Worm (Caenorhabditis elegans) whole organism, L4 larva: ENCODE measurements around the gene vgln-1.
A peak's percentile ranks its signal among the peaks of the same experiment; 100 is the strongest.

Experiments used
- F26F4.8 ChIP-seq: fragments of 200-800 bp; sonication (Bioruptor generic); conservative IDR thresholded peaks from 2 replicates; pipeline ENCODE4 v1.3.6; 2022; ENCODE audit warnings: missing genetic modification characterization, missing compliant biosample characterization
- F49E8.2 ChIP-seq: sonication (generic microtip); optimal IDR thresholded peaks from 2 replicates; lab custom pipeline; 2016; ENCODE audit warnings: missing compliant biosample characterization, mild to moderate bottlenecking, missing genetic modification characterization, borderline replicate concordance
- R02D3.7 ChIP-seq: fragments of 150-350 bp; sonication (generic microtip); optimal IDR thresholded peaks from 3 replicates; lab custom pipeline; 2014; ENCODE audit warnings: missing biosample characterization, missing genetic modification characterization
- Y48G9A.11 ChIP-seq: fragments of 200-800 bp; sonication (Bioruptor generic); IDR thresholded peaks from 2 replicates; pipeline ENCODE4 v1.3.6; 2022; ENCODE audit warnings: missing genetic modification reagents, missing genetic modification characterization, missing compliant biosample characterization
- Y5F2A.4 ChIP-seq: fragments of 200-800 bp; sonication (Bioruptor generic); optimal IDR thresholded peaks from 2 replicates; lab custom pipeline; 2018; ENCODE audit warnings: mild to moderate bottlenecking, missing genetic modification characterization, missing compliant biosample characterization
- Y75B8A.6 ChIP-seq: fragments of 200-800 bp; sonication (Bioruptor generic); IDR thresholded peaks from 2 replicates; pipeline ENCODE4 v1.3.6; 2022; ENCODE audit warnings: missing genetic modification reagents, missing genetic modification characterization, missing compliant biosample characterization
- ZK337.2 ChIP-seq: fragments of 200-800 bp; sonication (Bioruptor generic); IDR thresholded peaks from 2 replicates; pipeline ENCODE4 v1.3.6; 2022; ENCODE audit warnings: missing genetic modification reagents, missing genetic modification characterization, missing compliant biosample characterization
- aha-1 ChIP-seq: fragments of 150-350 bp; peaks from one replicate; lab custom pipeline; 2014; ENCODE audit warnings: missing biosample characterization, missing genetic modification characterization
- ama-1 ChIP-seq: fragments of 150-350 bp; optimal IDR thresholded peaks from 2 replicates; lab custom pipeline; 2014; ENCODE audit warnings: inconsistent platforms, mixed read lengths
- ceh-28 ChIP-seq: fragments of 150-350 bp; optimal IDR thresholded peaks from 2 replicates; lab custom pipeline; 2014; ENCODE audit warnings: missing biosample characterization, missing genetic modification reagents, missing genetic modification characterization
- ceh-62 ChIP-seq: sonication (generic microtip); optimal IDR thresholded peaks from 2 replicates; lab custom pipeline; 2017; ENCODE audit warnings: missing biosample characterization, missing genetic modification characterization
- ceh-82 ChIP-seq: sonication (generic microtip); optimal IDR thresholded peaks from 2 replicates; lab custom pipeline; 2017; ENCODE audit warnings: missing biosample characterization, missing genetic modification characterization
- daf-16 ChIP-seq, 3 experiments: sonication (generic microtip); optimal IDR thresholded peaks; 2 replicates each; lab custom pipeline; 2016 to 2017; ENCODE audit warnings: missing genetic modification characterization in 3 of 3, missing genetic modification reagents in 3 of 3, mild to moderate bottlenecking in 2 of 3, missing compliant biosample characterization in 2 of 3, missing biosample characterization in 1 of 3, moderate library complexity in 1 of 3
- daf-8 ChIP-seq: fragments of 200-800 bp; sonication (Bioruptor generic); IDR thresholded peaks from 2 replicates; pipeline ENCODE4 v1.3.6; 2022; ENCODE audit warnings: missing genetic modification characterization, missing compliant biosample characterization
- dmd-6 ChIP-seq: fragments of 200-800 bp; sonication (Bioruptor generic); IDR thresholded peaks from 2 replicates; pipeline ENCODE4 v1.3.6; 2022; ENCODE audit warnings: missing genetic modification reagents, missing genetic modification characterization, missing compliant biosample characterization
- dve-1 ChIP-seq: sonication (generic microtip); optimal IDR thresholded peaks from 2 replicates; lab custom pipeline; 2017; ENCODE audit warnings: antibody characterized with exemption, mild to moderate bottlenecking, missing genetic modification characterization, missing compliant biosample characterization; ENCODE audit not compliant: insufficient read depth
- egl-43 ChIP-seq: fragments of 200-800 bp; sonication (Bioruptor generic); IDR thresholded peaks from 2 replicates; pipeline ENCODE4 v1.3.6; 2022; ENCODE audit warnings: missing genetic modification reagents, missing genetic modification characterization, missing compliant biosample characterization
- hlh-11 ChIP-seq: fragments of 200-800 bp; sonication (Bioruptor generic); optimal IDR thresholded peaks from 2 replicates; lab custom pipeline; 2018; ENCODE audit warnings: mild to moderate bottlenecking, missing genetic modification characterization, missing compliant biosample characterization
- lin-1 ChIP-seq: fragments of 200-800 bp; sonication (Bioruptor generic); IDR thresholded peaks from 2 replicates; pipeline ENCODE4 v1.3.6; 2022; ENCODE audit warnings: missing genetic modification reagents, missing genetic modification characterization, missing compliant biosample characterization
- lin-13 ChIP-seq: fragments of 150-350 bp; optimal IDR thresholded peaks from 2 replicates; lab custom pipeline; 2014; ENCODE audit warnings: missing biosample characterization, missing genetic modification reagents, missing genetic modification characterization
- lin-15B ChIP-seq: fragments of 150-350 bp; sonication (generic microtip); optimal IDR thresholded peaks from 3 replicates; lab custom pipeline; 2014; ENCODE audit warnings: missing biosample characterization, missing genetic modification characterization
- lin-38 ChIP-seq: fragments of 200-800 bp; sonication (Bioruptor generic); IDR thresholded peaks from 2 replicates; pipeline ENCODE4 v1.3.6; 2022; ENCODE audit warnings: missing genetic modification reagents, missing genetic modification characterization, missing compliant biosample characterization
- lsy-2 ChIP-seq, 2 experiments: fragments of 150-350 bp in 1 of 2; sonication (generic microtip) in 1 of 2; optimal IDR thresholded peaks; 2 replicates each; lab custom pipeline; 2014 to 2017; ENCODE audit warnings: missing biosample characterization in 2 of 2, missing genetic modification characterization in 2 of 2
- madf-9 ChIP-seq: fragments of 200-800 bp; sonication (Bioruptor generic); conservative IDR thresholded peaks from 2 replicates; pipeline ENCODE4 v1.3.6; 2022; ENCODE audit warnings: missing genetic modification reagents, missing genetic modification characterization, missing compliant biosample characterization
- mdt-29 ChIP-seq: fragments of 200-800 bp; sonication (Bioruptor generic); IDR thresholded peaks from 2 replicates; pipeline ENCODE4 v1.3.6; 2022; ENCODE audit warnings: missing genetic modification reagents, missing genetic modification characterization, missing compliant biosample characterization
- mes-2 ChIP-seq: sonication (generic microtip); optimal IDR thresholded peaks from 2 replicates; lab custom pipeline; 2016; ENCODE audit warnings: missing genotype, mild to moderate bottlenecking, missing genetic modification characterization, missing compliant biosample characterization; ENCODE audit not compliant: poor library complexity, severe bottlenecking
- nhr-10 ChIP-seq: fragments of 150-350 bp; optimal IDR thresholded peaks from 2 replicates; lab custom pipeline; 2014; ENCODE audit warnings: missing biosample characterization, missing genetic modification characterization
- nhr-25 ChIP-seq: sonication (generic microtip); optimal IDR thresholded peaks from 2 replicates; lab custom pipeline; 2017; ENCODE audit warnings: missing genetic modification characterization, mild to moderate bottlenecking, missing compliant biosample characterization, antibody characterized with exemption, moderate library complexity, borderline replicate concordance; ENCODE audit not compliant: insufficient read depth
- nhr-28 ChIP-seq: fragments of 150-350 bp; optimal IDR thresholded peaks from 2 replicates; lab custom pipeline; 2014; ENCODE audit warnings: missing biosample characterization, missing genetic modification characterization
- nhr-42 ChIP-seq: fragments of 200-800 bp; sonication (Bioruptor generic); IDR thresholded peaks from 2 replicates; pipeline ENCODE4 v1.3.6; 2022; ENCODE audit warnings: missing genetic modification characterization, missing compliant biosample characterization
- nhr-6 ChIP-seq: fragments of 150-350 bp; optimal IDR thresholded peaks from 2 replicates; lab custom pipeline; 2014; ENCODE audit warnings: missing biosample characterization, missing genetic modification characterization
- nhr-77 ChIP-seq: fragments of 150-350 bp; optimal IDR thresholded peaks from 2 replicates; lab custom pipeline; 2014; ENCODE audit warnings: missing biosample characterization, missing genetic modification characterization
- pha-4 ChIP-seq, 2 experiments: fragments of 150-350 bp in 1 of 2; fragments of 200-800 bp in 1 of 2; sonication (Bioruptor generic) in 1 of 2; IDR thresholded peaks in 1 of 2; optimal IDR thresholded peaks in 1 of 2; 2 replicates each; pipeline versions ENCODE4 v1.3.6 to Lab custom; 2014 to 2022; ENCODE audit warnings: missing genetic modification characterization in 2 of 2, missing genetic modification reagents in 2 of 2, missing biosample characterization in 1 of 2, missing compliant biosample characterization in 1 of 2
- php-3 ChIP-seq: fragments of 200-800 bp; sonication (Bioruptor generic); IDR thresholded peaks from 2 replicates; pipeline ENCODE4 v1.3.6; 2022; ENCODE audit warnings: missing genetic modification reagents, missing genetic modification characterization, missing compliant biosample characterization
- pqm-1 ChIP-seq: sonication (generic microtip); optimal IDR thresholded peaks from 2 replicates; lab custom pipeline; 2017; ENCODE audit warnings: missing biosample characterization, missing genetic modification characterization
- rbr-2 ChIP-seq: sonication (generic microtip); optimal IDR thresholded peaks from 2 replicates; lab custom pipeline; 2016; ENCODE audit warnings: missing genotype, missing genetic modification characterization, missing compliant biosample characterization
- skn-1 ChIP-seq: fragments of 150-350 bp; optimal IDR thresholded peaks from 2 replicates; lab custom pipeline; 2014; ENCODE audit warnings: missing biosample characterization, missing genetic modification characterization
- spr-3 ChIP-seq: fragments of 200-800 bp; sonication (Bioruptor generic); optimal IDR thresholded peaks from 2 replicates; lab custom pipeline; 2018; ENCODE audit warnings: mild to moderate bottlenecking, missing genetic modification characterization, missing compliant biosample characterization
- tag-97 ChIP-seq: fragments of 200-800 bp; sonication (Bioruptor generic); IDR thresholded peaks from 2 replicates; pipeline ENCODE4 v1.3.6; 2022; ENCODE audit warnings: missing genetic modification characterization, missing compliant biosample characterization
- tra-1 ChIP-seq: fragments of 200-800 bp; sonication (Bioruptor generic); IDR thresholded peaks from 2 replicates; pipeline ENCODE4 v1.3.6; 2022; ENCODE audit warnings: missing genetic modification reagents, missing genetic modification characterization, missing compliant biosample characterization
- zag-1 ChIP-seq: fragments of 150-350 bp; optimal IDR thresholded peaks from 2 replicates; lab custom pipeline; 2014; ENCODE audit warnings: missing biosample characterization, missing genetic modification characterization
- zfp-2 ChIP-seq: sonication (generic microtip); optimal IDR thresholded peaks from 2 replicates; lab custom pipeline; 2016; ENCODE audit warnings: mild to moderate bottlenecking, missing genetic modification characterization, missing compliant biosample characterization
- zfp-3 ChIP-seq: fragments of 200-800 bp; sonication (Bioruptor generic); conservative IDR thresholded peaks from 2 replicates; pipeline ENCODE4 v1.3.6; 2022; ENCODE audit warnings: missing genetic modification reagents, missing genetic modification characterization, missing compliant biosample characterization
- ztf-11 ChIP-seq: fragments of 150-350 bp; optimal IDR thresholded peaks from 2 replicates; lab custom pipeline; 2014; ENCODE audit warnings: missing biosample characterization, missing genetic modification characterization
- ztf-7 ChIP-seq: fragments of 150-350 bp; optimal IDR thresholded peaks from 2 replicates; lab custom pipeline; 2014; ENCODE audit warnings: missing biosample characterization, missing genetic modification characterization

vgln-1 gene

ce11 chrII:9933947-9934383 lies 43.1 kb upstream of the vgln-1 start (continued):
- TF ChIP-seq zfp-3 (GFP tag; lab: Robert Waterston, UW): peak; percentile 67
- TF ChIP-seq skn-1 (tag; lab: Kevin White, UChicago): no peak
- no peak for TF ChIP-seq F49E8.2 (tag; lab: Kevin White, UChicago)
- TF ChIP-seq lin-38: peak; percentile 59
- TF ChIP-seq nhr-28 (tag; lab: Kevin White, UChicago): no peak
- no peak for TF ChIP-seq ztf-11 (tag; lab: Kevin White, UChicago)
- TF ChIP-seq pqm-1 (tag; lab: Kevin White, UChicago): no peak
- peak; percentile 21; the same call in 1 of the 2 replicates for TF ChIP-seq lin-1 (GFP tag; lab: Robert Waterston, UW)
- TF ChIP-seq pha-4 (GFP tag; IDR thresholded peaks at IDR 0.05; lab: Robert Waterston, UW): 0 out of 2 replicates have a peak, but pooled peaks have one; percentile 29
- no peak for TF ChIP-seq pha-4 (tag; optimal IDR thresholded peaks at IDR 0.05; lab: Kevin White, UChicago)
- no peak for TF ChIP-seq nhr-6 (tag; lab: Kevin White, UChicago)
- TF ChIP-seq mes-2 (tag; lab: Kevin White, UChicago): peak; percentile 17
- TF ChIP-seq R02D3.7: no peak
- TF ChIP-seq lsy-2 (tag; optimal IDR thresholded peaks at IDR 0.05; lab: Kevin White, UChicago): peak in 1 of 2 experiments; percentile 11
- TF ChIP-seq spr-3 (GFP tag; lab: Kevin White, UChicago): no peak
- peak; percentile 66; the same call in 1 of the 2 replicates for TF ChIP-seq Y75B8A.6
- TF ChIP-seq lin-13 (GFP tag; lab: Kevin White, UChicago): peak; percentile 61
- TF ChIP-seq hlh-11 (tag; lab: Kevin White, UChicago): peak; percentile 27

- TF ChIP-seq tra-1 (GFP tag; lab: Robert Waterston, UW) (no peak), pqm-1 (tag; lab: Kevin White, UChicago) (peak; percentile 6), pha-4 (GFP tag; IDR thresholded peaks at IDR 0.05; lab: Robert Waterston, UW) (no peak), pha-4 (tag; optimal IDR thresholded peaks at IDR 0.05; lab: Kevin White, UChicago) (no peak), daf-16 (GFP tag; optimal IDR thresholded peaks at IDR 0.05; lab: Kevin White, UChicago) (no peak), daf-16 (tag; optimal IDR thresholded peaks at IDR 0.05; lab: Kevin White, UChicago) (peak; percentile 88), hlh-11 (tag; lab: Kevin White, UChicago) (peak; percentile 10), nhr-42 (GFP tag; lab: Robert Waterston, UW) (no peak), rbr-2 (tag; lab: Kevin White, UChicago) (no peak), Y48G9A.11 (GFP tag; lab: Robert Waterston, UW) (no peak), php-3 (GFP tag; lab: Robert Waterston, UW) (peak; percentile 90), R02D3.7 (no peak), dve-1 (peak; percentile 76), dmd-6 (GFP tag; lab: Robert Waterston, UW) (peak; percentile 27; the same call in 1 of the 2 replicates), ZK337.2 (GFP tag; lab: Robert Waterston, UW) (no peak), nhr-28 (tag; lab: Kevin White, UChicago) (no peak), lin-13 (GFP tag; lab: Kevin White, UChicago) (no peak), nhr-10 (tag; lab: Kevin White, UChicago) (no peak), ceh-28 (tag; lab: Kevin White, UChicago) (no peak)
Observed at ce11 chrII:9931476-9931875, 40.6 kb upstream of the vgln-1 start, which contains the start of gene pho-11. Gene pho-11 (plus strand): TSS chrII:9931849.

- TF ChIP-seq rbr-2 (tag; lab: Kevin White, UChicago) (peak; percentile 5), aha-1 (tag; lab: Kevin White, UChicago) (peak; percentile 52), skn-1 (tag; lab: Kevin White, UChicago) (no peak), nhr-77 (tag; lab: Kevin White, UChicago) (no peak), ama-1 (lab: Kevin White, UChicago) (no peak), Y75B8A.6 (no peak), ceh-82 (tag; lab: Kevin White, UChicago) (no peak), Y5F2A.4 (GFP tag; lab: Kevin White, UChicago) (no peak), F49E8.2 (tag; lab: Kevin White, UChicago) (no peak), tag-97 (GFP tag; lab: Robert Waterston, UW) (no peak), ceh-62 (tag; lab: Kevin White, UChicago) (no peak), nhr-25 (tag; lab: Kevin White, UChicago) (no peak), egl-43 (no peak), lin-38 (peak; percentile 38), zag-1 (tag; lab: Kevin White, UChicago) (no peak), madf-9 (no peak), mdt-29 (GFP tag; lab: Robert Waterston, UW) (no peak), ztf-11 (tag; lab: Kevin White, UChicago) (no peak), ztf-7 (tag; lab: Kevin White, UChicago) (no peak), zfp-2 (tag; lab: Kevin White, UChicago) (no peak), lin-15B (tag; lab: Kevin White, UChicago) (no peak), daf-8 (GFP tag; lab: Robert Waterston, UW) (no peak), nhr-42 (GFP tag; lab: Robert Waterston, UW) (no peak), dve-1 (peak; percentile 14), F26F4.8 (no peak)
Observed at ce11 chrII:9931012-9931411, 40.1 kb upstream of the vgln-1 start.
